Worm (Caenorhabditis elegans) whole organism, L1 larva: ENCODE data around the gene Y51A2B.4.

Experiments used
- C16A3.4 ChIP-seq: fragments of 150-350 bp; optimal IDR thresholded peaks from 2 replicates; lab custom pipeline; 2014; ENCODE audit warnings: missing biosample characterization, missing genetic modification characterization
- C34B4.2 ChIP-seq: sonication (generic microtip); optimal IDR thresholded peaks from 2 replicates; lab custom pipeline; 2017; ENCODE audit warnings: mild to moderate bottlenecking, missing genetic modification characterization, missing compliant biosample characterization
- F16B12.6 ChIP-seq: fragments of 150-350 bp; optimal IDR thresholded peaks from 2 replicates; lab custom pipeline; 2014; ENCODE audit warnings: missing biosample characterization, missing genetic modification characterization
- aha-1 ChIP-seq: fragments of 150-350 bp; optimal IDR thresholded peaks from 2 replicates; lab custom pipeline; 2014; ENCODE audit warnings: missing biosample characterization, missing genetic modification characterization
- alr-1 ChIP-seq: fragments of 200-800 bp; sonication (Bioruptor generic); optimal IDR thresholded peaks from 2 replicates; lab custom pipeline; 2018; ENCODE audit warnings: borderline replicate concordance, mild to moderate bottlenecking, missing genetic modification characterization, missing compliant biosample characterization
- ceh-63 ChIP-seq: fragments of 200-800 bp; sonication (Bioruptor generic); optimal IDR thresholded peaks from 2 replicates; lab custom pipeline; 2018; ENCODE audit warnings: mild to moderate bottlenecking, missing genetic modification characterization, missing compliant biosample characterization
- ceh-88 ChIP-seq: fragments of 200-800 bp; sonication (Bioruptor generic); IDR thresholded peaks from 2 replicates; pipeline ENCODE4 v1.3.6; 2022; ENCODE audit warnings: missing genetic modification characterization, missing compliant biosample characterization
- ces-1 ChIP-seq: fragments of 150-350 bp; optimal IDR thresholded peaks from 2 replicates; lab custom pipeline; 2014; ENCODE audit warnings: missing biosample characterization, missing genetic modification reagents, missing genetic modification characterization
- dpl-1 ChIP-seq, 3 experiments: fragments of 150-350 bp in 2 of 3; sonication (generic microtip) in 1 of 3; optimal IDR thresholded peaks; 2 replicates each; lab custom pipeline; 2014 to 2017; ENCODE audit warnings: missing biosample characterization in 3 of 3, missing genetic modification characterization in 3 of 3, missing genetic modification reagents in 3 of 3
- dsc-1 ChIP-seq: sonication (generic microtip); optimal IDR thresholded peaks from 2 replicates; lab custom pipeline; 2016; ENCODE audit warnings: mild to moderate bottlenecking, missing genetic modification characterization, missing compliant biosample characterization
- efl-3 ChIP-seq: fragments of 200-800 bp; sonication (Bioruptor generic); optimal IDR thresholded peaks from 2 replicates; lab custom pipeline; 2018; ENCODE audit warnings: mild to moderate bottlenecking, missing genetic modification characterization, missing compliant biosample characterization
- egl-27 ChIP-seq, 2 experiments: fragments of 150-350 bp in 1 of 2; sonication (generic microtip); optimal IDR thresholded peaks; 3 replicates each; lab custom pipeline; 2017 to 2018; ENCODE audit warnings: missing biosample characterization in 2 of 2, missing genetic modification characterization in 2 of 2, missing genetic modification reagents in 2 of 2
- fkh-4 ChIP-seq: sonication (generic microtip); optimal IDR thresholded peaks from 2 replicates; lab custom pipeline; 2016; ENCODE audit warnings: missing compliant biosample characterization, missing genetic modification characterization, borderline replicate concordance
- fkh-8 ChIP-seq: sonication (generic microtip); optimal IDR thresholded peaks from 2 replicates; lab custom pipeline; 2016; ENCODE audit warnings: mild to moderate bottlenecking, missing genetic modification characterization, missing compliant biosample characterization
- hlh-4 ChIP-seq: sonication (generic microtip); optimal IDR thresholded peaks from 2 replicates; lab custom pipeline; 2016; ENCODE audit warnings: mild to moderate bottlenecking, missing genetic modification characterization, missing compliant biosample characterization
- isw-1 ChIP-seq: fragments of 200-800 bp; sonication (Bioruptor generic); IDR thresholded peaks from 2 replicates; pipeline ENCODE4 v1.3.6; 2022; ENCODE audit warnings: missing genetic modification characterization, missing compliant biosample characterization
- lin-15B ChIP-seq: fragments of 150-350 bp; sonication (generic microtip); optimal IDR thresholded peaks from 3 replicates; lab custom pipeline; 2014; ENCODE audit warnings: missing biosample characterization, missing genetic modification characterization
- lin-35 ChIP-seq, 2 experiments: fragments of 150-350 bp; optimal IDR thresholded peaks; 2 replicates each; lab custom pipeline; 2014; ENCODE audit warnings: missing biosample characterization in 2 of 2, missing genetic modification characterization in 2 of 2, missing genetic modification reagents in 2 of 2
- lin-39 ChIP-seq: fragments of 150-350 bp; optimal IDR thresholded peaks from 2 replicates; lab custom pipeline; 2014; ENCODE audit warnings: missing biosample characterization, missing genetic modification reagents, missing genetic modification characterization
- lir-3 ChIP-seq: sonication (generic microtip); optimal IDR thresholded peaks from 2 replicates; lab custom pipeline; 2016; ENCODE audit warnings: mild to moderate bottlenecking, missing genetic modification characterization, moderate library complexity, missing compliant biosample characterization; ENCODE audit not compliant: poor library complexity
- lsy-2 ChIP-seq, 2 experiments: fragments of 150-350 bp; optimal IDR thresholded peaks; 2 replicates each; lab custom pipeline; 2014; ENCODE audit warnings: missing biosample characterization in 2 of 2, missing genetic modification characterization in 2 of 2
- mab-9 ChIP-seq: fragments of 200-800 bp; sonication (Bioruptor generic); IDR thresholded peaks from 2 replicates; pipeline ENCODE4 v1.3.6; 2022; ENCODE audit warnings: missing genetic modification reagents, missing genetic modification characterization, missing compliant biosample characterization
- mep-1 ChIP-seq: fragments of 150-350 bp; optimal IDR thresholded peaks from 2 replicates; lab custom pipeline; 2014; ENCODE audit warnings: missing biosample characterization, missing genetic modification characterization
- nhr-12 ChIP-seq: sonication (generic microtip); optimal IDR thresholded peaks from 2 replicates; lab custom pipeline; 2017; ENCODE audit warnings: missing biosample characterization, missing genetic modification characterization
- nhr-19 ChIP-seq: fragments of 200-800 bp; sonication (Bioruptor generic); conservative IDR thresholded peaks from 2 replicates; pipeline ENCODE4 v1.3.6; 2022; ENCODE audit warnings: missing genetic modification characterization, missing compliant biosample characterization
- nhr-237 ChIP-seq: fragments of 150-350 bp; optimal IDR thresholded peaks from 2 replicates; lab custom pipeline; 2014; ENCODE audit warnings: missing biosample characterization, missing genetic modification characterization
- nhr-76 ChIP-seq: sonication (generic microtip); optimal IDR thresholded peaks from 2 replicates; lab custom pipeline; 2017; ENCODE audit warnings: missing biosample characterization, missing genetic modification characterization
- nhr-77 ChIP-seq: fragments of 150-350 bp; optimal IDR thresholded peaks from 2 replicates; lab custom pipeline; 2014; ENCODE audit warnings: missing biosample characterization, missing genetic modification characterization
- nhr-85 ChIP-seq: sonication (generic microtip); peaks from one replicate; lab custom pipeline; 2016; ENCODE audit warnings: missing genetic modification characterization, inconsistent platforms, missing compliant biosample characterization
- pqm-1 ChIP-seq: sonication (generic microtip); optimal IDR thresholded peaks from 3 replicates; lab custom pipeline; 2017; ENCODE audit warnings: missing biosample characterization, missing genetic modification characterization
- snpc-4 ChIP-seq: fragments of 150-350 bp; optimal IDR thresholded peaks from 2 replicates; lab custom pipeline; 2014; ENCODE audit warnings: missing biosample characterization, missing genetic modification characterization
- sptf-1 ChIP-seq: fragments of 150-350 bp; optimal IDR thresholded peaks from 2 replicates; lab custom pipeline; 2014; ENCODE audit warnings: missing biosample characterization, missing genetic modification characterization
- tbx-2 ChIP-seq: sonication (generic microtip); optimal IDR thresholded peaks from 2 replicates; lab custom pipeline; 2016; ENCODE audit warnings: missing genetic modification characterization, missing compliant biosample characterization
- tlp-1 ChIP-seq: fragments of 150-350 bp; optimal IDR thresholded peaks from 2 replicates; lab custom pipeline; 2014; ENCODE audit warnings: missing biosample characterization, missing genetic modification characterization
- unc-62 ChIP-seq: fragments of 150-350 bp; optimal IDR thresholded peaks from 2 replicates; lab custom pipeline; 2014; ENCODE audit warnings: missing biosample characterization, missing genetic modification reagents, missing genetic modification characterization
- unc-98 ChIP-seq: fragments of 200-800 bp; sonication (Bioruptor generic); IDR thresholded peaks from 2 replicates; pipeline ENCODE4 v1.3.6; 2022; ENCODE audit warnings: missing genetic modification characterization, missing compliant biosample characterization
- vab-15 ChIP-seq: sonication (generic microtip); optimal IDR thresholded peaks from 2 replicates; lab custom pipeline; 2017; ENCODE audit warnings: missing genotype, mild to moderate bottlenecking, missing genetic modification characterization, missing compliant biosample characterization
- xbp-1 ChIP-seq: sonication (generic microtip); optimal IDR thresholded peaks from 2 replicates; lab custom pipeline; 2016; ENCODE audit warnings: missing genetic modification characterization, missing compliant biosample characterization
- zag-1 ChIP-seq: fragments of 150-350 bp; optimal IDR thresholded peaks from 2 replicates; lab custom pipeline; 2014; ENCODE audit warnings: missing biosample characterization, missing genetic modification characterization
- zip-4 ChIP-seq: fragments of 200-800 bp; sonication (Bioruptor generic); optimal IDR thresholded peaks from 2 replicates; lab custom pipeline; 2018; ENCODE audit warnings: mild to moderate bottlenecking, missing genetic modification characterization, moderate library complexity, missing compliant biosample characterization
- ztf-4 ChIP-seq: fragments of 150-350 bp; optimal IDR thresholded peaks from 2 replicates; lab custom pipeline; 2014; ENCODE audit warnings: missing biosample characterization, missing genetic modification characterization

Gene Y51A2B.4

ce11 chrV:18371028-18371427 is 17.9 kb downstream of the Y51A2B.4 start:
- TF ChIP-seq tlp-1 (tag; lab: Kevin White, UChicago) (no peak), mab-9 (GFP tag; lab: Robert Waterston, UW) (no peak), ceh-63 (no peak), nhr-237 (tag; lab: Kevin White, UChicago) (no peak), unc-98 (GFP tag; lab: Robert Waterston, UW) (no peak), lin-15B (tag; lab: Kevin White, UChicago) (no peak), xbp-1 (tag; lab: Kevin White, UChicago) (no peak), tbx-2 (tag; lab: Kevin White, UChicago) (no peak), efl-3 (no peak), nhr-19 (GFP tag; lab: Robert Waterston, UW) (no peak), isw-1 (GFP tag; lab: Robert Waterston, UW) (no peak), fkh-8 (tag; lab: Kevin White, UChicago) (no peak), ceh-88 (GFP tag; lab: Robert Waterston, UW) (no peak), lin-39 (tag; lab: Kevin White, UChicago) (no peak), nhr-77 (tag; lab: Kevin White, UChicago) (no peak), lsy-2 (tag; optimal IDR thresholded peaks at IDR 0.05; lab: Kevin White, UChicago) (no peak), zag-1 (tag; lab: Kevin White, UChicago) (no peak), vab-15 (tag; lab: Kevin White, UChicago) (no peak), C34B4.2 (tag; lab: Kevin White, UChicago) (no peak)

ce11 chrV:18368322-18368721 is 20.6 kb downstream of the Y51A2B.4 start, which contains the start of gene C08E8.6:
Gene C08E8.6, minus strand, starts transcription at chrV:18368422.
- no peak for TF ChIP-seq zip-4 (GFP tag; lab: Kevin White, UChicago)
- no peak for TF ChIP-seq alr-1
- TF ChIP-seq dpl-1 (GFP tag; optimal IDR thresholded peaks at IDR 0.05; lab: Kevin White, UChicago), result no peak
- TF ChIP-seq tbx-2 (tag; lab: Kevin White, UChicago), result no peak
- no peak for TF ChIP-seq hlh-4 (tag; lab: Kevin White, UChicago)
- TF ChIP-seq C16A3.4 (tag; lab: Kevin White, UChicago), result no peak

ce11 chrV:18364558-18364957 is 24.4 kb downstream of the Y51A2B.4 start, which contains the start of gene C08E8.9:
Gene C08E8.9, plus strand, starts transcription at chrV:18364858.
- no peak for TF ChIP-seq ztf-4 (tag; lab: Kevin White, UChicago)
- peak; percentile 3 for TF ChIP-seq dsc-1

ce11 chrV:18362402-18362801 is 26.5 kb downstream of the Y51A2B.4 start, which contains the start of gene C08E8.1:
Gene C08E8.1, minus strand, starts transcription at chrV:18362502.
- TF ChIP-seq ztf-4 (tag; lab: Kevin White, UChicago) (no peak), unc-62 (GFP tag; lab: Kevin White, UChicago) (no peak), mep-1 (no peak), nhr-19 (GFP tag; lab: Robert Waterston, UW) (no peak), aha-1 (no peak), snpc-4 (no peak), lin-15B (tag; lab: Kevin White, UChicago) (no peak), lir-3 (tag; lab: Kevin White, UChicago) (no peak), pqm-1 (tag; lab: Kevin White, UChicago) (no peak), nhr-85 (no peak), fkh-4 (tag; lab: Kevin White, UChicago) (no peak), lin-35 (GFP tag; optimal IDR thresholded peaks at IDR 0.05; lab: Kevin White, UChicago) (no peak), ces-1 (no peak), egl-27 (tag; optimal IDR thresholded peaks at IDR 0.05; lab: Kevin White, UChicago) (no peak), nhr-12 (tag; lab: Kevin White, UChicago) (no peak), F16B12.6 (tag; lab: Kevin White, UChicago) (no peak), nhr-76 (no peak), sptf-1 (tag; lab: Kevin White, UChicago) (no peak)
- TF ChIP-seq, all 84 proteins: peak for 0
